Fruit fly (Drosophila melanogaster): ENCODE measurements around the gene mura.

DNA sequence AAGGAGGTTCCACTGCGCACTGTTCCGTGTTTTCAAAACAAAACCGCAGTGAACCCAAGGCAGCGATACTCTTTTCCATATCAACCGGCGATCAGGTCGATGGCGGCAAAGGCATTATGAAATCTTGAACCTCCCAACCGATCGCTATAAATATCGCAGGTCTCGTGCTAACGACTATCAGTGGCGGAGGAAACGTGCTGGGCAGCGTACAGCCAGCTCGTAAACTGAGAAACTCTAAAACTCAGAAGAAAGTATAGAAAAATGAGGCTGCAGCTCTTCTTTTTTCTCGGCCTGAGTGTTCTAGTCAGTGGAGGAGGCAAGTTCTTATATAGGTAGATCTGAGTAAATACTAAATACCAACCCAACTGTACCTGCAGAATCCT lies 57.0 kb downstream of the mura start, which contains the start of gene phu:
- no peak for TF ChIP-seq psq (optimal IDR thresholded peaks at IDR 0.05)
- TF ChIP-seq pan (optimal IDR thresholded peaks at IDR 0.05), result no peak
- TF ChIP-seq Dll (optimal IDR thresholded peaks at IDR 0.05), result no peak
- no peak for TF ChIP-seq CG8478 (optimal IDR thresholded peaks at IDR 0.05)
